Worm (Caenorhabditis elegans) whole organism, midembryonic: ENCODE results near the gene mog-4.

ENCODE experiments used
- T22C8.4 ChIP-seq: fragments of 200-800 bp; sonication (Bioruptor generic); IDR thresholded peaks from 2 replicates; pipeline ENCODE4 v1.3.6; 2022; ENCODE audit warnings: missing genetic modification characterization, missing compliant biosample characterization
- cog-1 ChIP-seq: sonication (generic microtip); optimal IDR thresholded peaks from 2 replicates; lab custom pipeline; 2016; ENCODE audit warnings: missing genetic modification characterization, missing compliant biosample characterization
- flt-1 ChIP-seq: fragments of 200-800 bp; sonication (Bioruptor generic); IDR thresholded peaks from 2 replicates; pipeline ENCODE4 v1.3.6; 2022; ENCODE audit warnings: missing genetic modification characterization, missing compliant biosample characterization
- klf-2 ChIP-seq: fragments of 200-800 bp; sonication (Bioruptor generic); conservative IDR thresholded peaks from 2 replicates; pipeline ENCODE4 v1.3.6; 2022; ENCODE audit warnings: missing genetic modification reagents, missing genetic modification characterization, missing compliant biosample characterization
- med-1 ChIP-seq: sonication (generic microtip); optimal IDR thresholded peaks from 2 replicates; lab custom pipeline; 2017; ENCODE audit warnings: missing genetic modification characterization, mild to moderate bottlenecking, missing compliant biosample characterization, antibody characterized with exemption, missing genetic modification reagents; ENCODE audit not compliant: insufficient read depth
- ref-1 ChIP-seq: fragments of 200-800 bp; sonication (Bioruptor generic); conservative IDR thresholded peaks from 2 replicates; pipeline ENCODE4 v1.3.6; 2022; ENCODE audit warnings: missing genetic modification reagents, missing genetic modification characterization, missing compliant biosample characterization
- tab-1 ChIP-seq: fragments of 200-800 bp; sonication (Bioruptor generic); IDR thresholded peaks from 2 replicates; pipeline ENCODE4 v1.3.6; 2022; ENCODE audit warnings: missing genetic modification characterization, missing compliant biosample characterization
- ztf-23 ChIP-seq: fragments of 200-800 bp; sonication (Bioruptor generic); IDR thresholded peaks from 2 replicates; pipeline ENCODE4 v1.3.6; 2022; ENCODE audit warnings: missing genetic modification reagents, missing genetic modification characterization, missing compliant biosample characterization
- ztf-29 ChIP-seq: fragments of 200-800 bp; sonication (Bioruptor generic); IDR thresholded peaks from 2 replicates; pipeline ENCODE4 v1.3.6; 2022; ENCODE audit warnings: missing genetic modification reagents, missing genetic modification characterization, missing compliant biosample characterization

The mog-4 gene

ce11 chrII:14582206-14582605 is 20.8 kb upstream of the mog-4 start, which contains the start of gene C01G12.3:
Gene C01G12.3 (minus strand): TSS chrII:14582306.
- TF ChIP-seq flt-1 (GFP tag; lab: Robert Waterston, UW) (no peak), tab-1 (no peak), klf-2 (GFP tag; lab: Robert Waterston, UW) (no peak), ref-1 (GFP tag; lab: Robert Waterston, UW) (no peak), ztf-29 (GFP tag; lab: Robert Waterston, UW) (no peak), ztf-23 (GFP tag; lab: Robert Waterston, UW) (no peak), cog-1 (no peak), med-1 (GFP tag; lab: Kevin White, UChicago) (no peak), T22C8.4 (GFP tag; lab: Robert Waterston, UW) (no peak)

ce11 chrII:14580549-14580948 is 19.1 kb upstream of the mog-4 start, which contains the start of the genes nspb-8 and nspb-9:
Gene nspb-8 (minus strand): TSS chrII:14580649.
Gene nspb-9 (plus strand): TSS chrII:14580859.
- TF ChIP-seq med-1 (GFP tag; lab: Kevin White, UChicago): no peak

- TF ChIP-seq T22C8.4 (GFP tag; lab: Robert Waterston, UW): no peak
- TF ChIP-seq tab-1: no peak
- no peak for TF ChIP-seq cog-1
- TF ChIP-seq ztf-29 (GFP tag; lab: Robert Waterston, UW): no peak
- TF ChIP-seq klf-2 (GFP tag; lab: Robert Waterston, UW): no peak
- TF ChIP-seq flt-1 (GFP tag; lab: Robert Waterston, UW): no peak
- no peak for TF ChIP-seq ref-1 (GFP tag; lab: Robert Waterston, UW)
- no peak for TF ChIP-seq ztf-23 (GFP tag; lab: Robert Waterston, UW)
- TF ChIP-seq med-1 (GFP tag; lab: Kevin White, UChicago): no peak
Measured at ce11 chrII:14578716-14579115, 17.3 kb upstream of the mog-4 start, which contains the start of gene C01G12.9. Gene C01G12.9 (plus strand): TSS chrII:14579016.

ce11 chrII:14578013-14578412 is 16.6 kb upstream of the mog-4 start, which contains the start of gene nspb-7:
Gene nspb-7 (plus strand): TSS chrII:14578313.
- TF ChIP-seq ztf-29 (GFP tag; lab: Robert Waterston, UW): no peak
- no peak for TF ChIP-seq med-1 (GFP tag; lab: Kevin White, UChicago)
- no peak for TF ChIP-seq tab-1
- TF ChIP-seq T22C8.4 (GFP tag; lab: Robert Waterston, UW): no peak
- no peak for TF ChIP-seq ztf-23 (GFP tag; lab: Robert Waterston, UW)
- no peak for TF ChIP-seq flt-1 (GFP tag; lab: Robert Waterston, UW)
- no peak for TF ChIP-seq ref-1 (GFP tag; lab: Robert Waterston, UW)
- no peak for TF ChIP-seq cog-1
- no peak for TF ChIP-seq klf-2 (GFP tag; lab: Robert Waterston, UW)

- TF ChIP-seq klf-2 (GFP tag; lab: Robert Waterston, UW) (no peak), flt-1 (GFP tag; lab: Robert Waterston, UW) (no peak), tab-1 (no peak), cog-1 (no peak), ztf-29 (GFP tag; lab: Robert Waterston, UW) (no peak), ztf-23 (GFP tag; lab: Robert Waterston, UW) (no peak), ref-1 (GFP tag; lab: Robert Waterston, UW) (no peak), med-1 (GFP tag; lab: Kevin White, UChicago) (no peak), T22C8.4 (GFP tag; lab: Robert Waterston, UW) (no peak)
Measured at ce11 chrII:14576429-14576828, 15.0 kb upstream of the mog-4 start, which contains the start of gene C01G12.13. Gene C01G12.13 (plus strand): TSS chrII:14576729.

- TF ChIP-seq flt-1 (GFP tag; lab: Robert Waterston, UW) (no peak), ref-1 (GFP tag; lab: Robert Waterston, UW) (no peak), cog-1 (no peak), med-1 (GFP tag; lab: Kevin White, UChicago) (no peak), ztf-23 (GFP tag; lab: Robert Waterston, UW) (no peak), ztf-29 (GFP tag; lab: Robert Waterston, UW) (no peak), T22C8.4 (GFP tag; lab: Robert Waterston, UW) (no peak), klf-2 (GFP tag; lab: Robert Waterston, UW) (no peak)
Measured at ce11 chrII:14574790-14575189, 13.4 kb upstream of the mog-4 start.

- TF ChIP-seq klf-2 (GFP tag; lab: Robert Waterston, UW): no peak
- no peak for TF ChIP-seq ref-1 (GFP tag; lab: Robert Waterston, UW)
- TF ChIP-seq ztf-23 (GFP tag; lab: Robert Waterston, UW): no peak
- no peak for TF ChIP-seq flt-1 (GFP tag; lab: Robert Waterston, UW)
- no peak for TF ChIP-seq med-1 (GFP tag; lab: Kevin White, UChicago)
- no peak for TF ChIP-seq cog-1
- TF ChIP-seq ztf-29 (GFP tag; lab: Robert Waterston, UW): no peak
- TF ChIP-seq tab-1: no peak
- no peak for TF ChIP-seq T22C8.4 (GFP tag; lab: Robert Waterston, UW)
Measured at ce11 chrII:14573315-14573714, 11.9 kb upstream of the mog-4 start, which contains the start of gene madf-5. Gene madf-5 (plus strand): TSS chrII:14573615.

- TF ChIP-seq med-1 (GFP tag; lab: Kevin White, UChicago): no peak
- TF ChIP-seq T22C8.4 (GFP tag; lab: Robert Waterston, UW): no peak
- no peak for TF ChIP-seq flt-1 (GFP tag; lab: Robert Waterston, UW)
- TF ChIP-seq tab-1: no peak
- no peak for TF ChIP-seq ref-1 (GFP tag; lab: Robert Waterston, UW)
- TF ChIP-seq ztf-29 (GFP tag; lab: Robert Waterston, UW): no peak
- no peak for TF ChIP-seq cog-1
- TF ChIP-seq ztf-23 (GFP tag; lab: Robert Waterston, UW): no peak
Measured at ce11 chrII:14570541-14571160, 9.3 kb upstream of the mog-4 start.

ce11 chrII:14569322-14569721 is 7.9 kb upstream of the mog-4 start:
- TF ChIP-seq ztf-23 (GFP tag; lab: Robert Waterston, UW) (no peak), ref-1 (GFP tag; lab: Robert Waterston, UW) (no peak), flt-1 (GFP tag; lab: Robert Waterston, UW) (no peak), ztf-29 (GFP tag; lab: Robert Waterston, UW) (no peak), cog-1 (no peak), tab-1 (no peak), med-1 (GFP tag; lab: Kevin White, UChicago) (no peak), klf-2 (GFP tag; lab: Robert Waterston, UW) (no peak), T22C8.4 (GFP tag; lab: Robert Waterston, UW) (no peak)
